Fruit fly (Drosophila melanogaster): Measurements from ENCODE around the gene RpS13.
A peak's percentile ranks its signal among the peaks of the same experiment; 100 is the strongest.

RpS13 gene

dm6 chr2L:8381508-8382036 is 17.1 kb upstream of the RpS13 start, which contains the start of gene AlaRS (continued):
- TF ChIP-seq Hr51 (GFP tag; optimal IDR thresholded peaks at IDR 0.05) (peak in 1 of 2 experiments; percentile 46), gsb-n (tag; optimal IDR thresholded peaks at IDR 0.05) (no peak), CG17568 (GFP tag; optimal IDR thresholded peaks at IDR 0.05) (peak; percentile 29), CG9797 (GFP tag; optimal IDR thresholded peaks at IDR 0.05) (no peak), Dbx (GFP tag; IDR thresholded peaks at IDR 0.05) (0 out of 3 replicates have a peak, but pooled peaks have one; percentile 6), usp (GFP tag; optimal IDR thresholded peaks at IDR 0.05) (no peak), bcd (GFP tag; optimal IDR thresholded peaks at IDR 0.05) (peak; percentile 29), ro (GFP tag; IDR thresholded peaks at IDR 0.05) (no peak), lbe (GFP tag; optimal IDR thresholded peaks at IDR 0.05) (peak; percentile 70), CG6175 (GFP tag; IDR thresholded peaks at IDR 0.05) (no peak), prd (optimal IDR thresholded peaks at IDR 0.05) (no peak), prd (GFP tag; IDR thresholded peaks at IDR 0.05) (0 out of 3 replicates have a peak, but pooled peaks have one; percentile 7), Dref (GFP tag; IDR thresholded peaks at IDR 0.05) (peak; percentile 68), Ptx1 (GFP tag; IDR thresholded peaks at IDR 0.05) (0 out of 2 replicates have a peak, but pooled peaks have one; percentile 7), CG8478 (optimal IDR thresholded peaks at IDR 0.05) (no peak), mld (GFP tag; IDR thresholded peaks at IDR 0.05; ENCODE audit: partially characterized antibody) (no peak), tap (tag; optimal IDR thresholded peaks at IDR 0.05) (peak; percentile 4), Oli (tag; optimal IDR thresholded peaks at IDR 0.05) (peak; percentile 9), CG1603 (tag; optimal IDR thresholded peaks at IDR 0.05) (peak; percentile 28), fd3F (GFP tag; optimal IDR thresholded peaks at IDR 0.05) (no peak), CG1792 (GFP tag; optimal IDR thresholded peaks at IDR 0.05) (no peak), zf30C (GFP tag; optimal IDR thresholded peaks at IDR 0.05) (no peak), row (GFP tag; IDR thresholded peaks at IDR 0.05) (peak; percentile 79), gt (GFP tag; IDR thresholded peaks at IDR 0.05) (no peak), CG13296 (GFP tag; optimal IDR thresholded peaks at IDR 0.05) (peak; percentile 50), Med (GFP tag) (peak; percentile 75), CG11093 (GFP tag; IDR thresholded peaks at IDR 0.05) (no peak), CG17612 (GFP tag; IDR thresholded peaks at IDR 0.05) (no peak), mam (GFP tag; optimal IDR thresholded peaks at IDR 0.05) (peak; percentile 25), vvl (GFP tag; IDR thresholded peaks at IDR 0.05) (peak; percentile 44; the same call in 1 of the 2 replicates), MESR4 (GFP tag; optimal IDR thresholded peaks at IDR 0.05) (peak; percentile 77), Dek (tag; optimal IDR thresholded peaks at IDR 0.05) (no peak), nmo (GFP tag; optimal IDR thresholded peaks at IDR 0.05) (peak; percentile 41), CG15479 (GFP tag; optimal IDR thresholded peaks at IDR 0.05) (no peak), sqz (GFP tag; optimal IDR thresholded peaks at IDR 0.05) (peak; percentile 14), onecut (GFP tag; IDR thresholded peaks at IDR 0.05) (peak; percentile 10; the same call in 1 of the 2 replicates), Opbp (GFP tag; IDR thresholded peaks at IDR 0.05; ENCODE audit: partially characterized antibody) (peak; percentile 50; the same call in 1 of the 3 replicates), gro (GFP tag; optimal IDR thresholded peaks at IDR 0.05) (peak; percentile 22), kay (GFP tag; optimal IDR thresholded peaks at IDR 0.05) (no peak), knrl (GFP tag; IDR thresholded peaks at IDR 0.05; ENCODE audit: partially characterized antibody) (peak; percentile 59; the same call in 2 of the 3 replicates), CG2712 (tag; optimal IDR thresholded peaks at IDR 0.05) (peak; percentile 61), dan (GFP tag; IDR thresholded peaks at IDR 0.05) (no peak), bsh (GFP tag; optimal IDR thresholded peaks at IDR 0.05) (peak; percentile 8 to 35), H15 (GFP tag; IDR thresholded peaks at IDR 0.05) (no peak), CG34224 (GFP tag; IDR thresholded peaks at IDR 0.05; ENCODE audit: partially characterized antibody) (peak; percentile 61), NfI (GFP tag; optimal IDR thresholded peaks at IDR 0.05) (peak; percentile 4), pb (GFP tag; optimal IDR thresholded peaks at IDR 0.05) (no peak), CG18476 (GFP tag; optimal IDR thresholded peaks at IDR 0.05) (peak; percentile 12), CG3995 (GFP tag; optimal IDR thresholded peaks at IDR 0.05) (peak; percentile 13), stc (GFP tag; IDR thresholded peaks at IDR 0.05) (0 out of 2 replicates have a peak, but pooled peaks have one; percentile 21)

Data from whole organism, embryonic.